Worm (Caenorhabditis elegans): ENCODE data around the gene str-247.

ce11 chrV:3969664-3970063, 15.8 kb downstream of the str-247 start:
- TF ChIP-seq ztf-11 (tag; optimal IDR thresholded peaks at IDR 0.05), result no peak
- TF ChIP-seq ama-1 (optimal IDR thresholded peaks at IDR 0.05), result no peak
- no peak for TF ChIP-seq skn-1 (tag; optimal IDR thresholded peaks at IDR 0.05)
- no peak for TF ChIP-seq lsy-2 (tag; optimal IDR thresholded peaks at IDR 0.05)
- no peak for TF ChIP-seq ceh-82 (tag; optimal IDR thresholded peaks at IDR 0.05)
- no peak for TF ChIP-seq ztf-1 (GFP tag; conservative IDR thresholded peaks at IDR 0.05)
- TF ChIP-seq ZK546.5 (tag; optimal IDR thresholded peaks at IDR 0.05), result no peak
- TF ChIP-seq nhr-237 (tag; optimal IDR thresholded peaks at IDR 0.05), result no peak
- no peak for TF ChIP-seq lin-39 (tag; optimal IDR thresholded peaks at IDR 0.05)
- TF ChIP-seq elt-3 (tag; optimal IDR thresholded peaks at IDR 0.05), result no peak

All from whole organism, L2 larva.